Worm (Caenorhabditis elegans): ENCODE results near the gene srv-30.

The srv-30 gene

DNA sequence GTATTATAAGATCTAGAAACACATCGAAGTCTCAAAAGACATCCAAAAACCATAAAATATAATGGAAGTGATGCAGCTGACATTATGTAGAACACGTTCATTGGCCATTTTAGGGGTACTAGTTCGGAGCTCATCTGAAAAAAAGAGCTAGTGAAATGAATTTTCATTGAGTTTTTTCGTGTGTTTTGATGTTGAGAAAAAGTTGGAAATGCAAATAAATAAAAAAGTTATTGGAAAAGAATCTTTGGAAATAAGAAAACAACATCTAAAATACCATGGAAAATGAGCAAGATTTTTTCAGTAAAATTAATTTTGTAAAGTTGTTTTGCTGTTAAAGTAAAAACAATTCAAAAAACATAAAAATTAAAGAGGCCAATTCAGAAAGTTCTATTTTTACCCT, 21.5 kb upstream of the srv-30 start, which contains the start of gene srv-24:
Gene srv-24, minus strand, starts transcription at position 101 of the 400 bp plus-strand sequence.
- no peak for TF ChIP-seq mef-2 (tag; optimal IDR thresholded peaks at IDR 0.05)
- TF ChIP-seq isw-1 (GFP tag; IDR thresholded peaks at IDR 0.05) = no peak
- TF ChIP-seq elt-2 (tag; optimal IDR thresholded peaks at IDR 0.05) = no peak

DNA sequence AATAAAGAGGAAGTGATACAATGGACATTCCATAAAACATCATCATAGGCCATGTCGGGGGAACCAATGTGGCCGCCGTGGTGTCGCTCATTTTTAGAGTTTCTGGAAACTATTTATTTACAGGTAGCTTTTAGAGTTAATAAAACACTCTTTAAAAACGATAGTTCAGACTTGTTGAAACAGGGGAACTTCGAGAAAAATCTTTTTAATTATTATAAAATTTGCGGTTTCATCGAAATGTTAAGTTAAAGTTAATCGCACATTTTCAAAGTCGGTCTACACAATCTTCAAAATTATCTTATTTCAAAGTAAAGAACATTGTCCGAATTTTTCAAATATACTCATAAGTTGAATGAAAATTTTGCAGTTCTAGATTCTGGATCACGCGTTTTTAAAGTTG, 15.0 kb upstream of the srv-30 start, which contains the start of gene ops-1:
Gene ops-1, minus strand, starts transcription at position 101 of the 400 bp plus-strand sequence.
- TF ChIP-seq ceh-8 (GFP tag; optimal IDR thresholded peaks at IDR 0.05) (no peak), lin-13 (GFP tag; optimal IDR thresholded peaks at IDR 0.05) (no peak), dpl-1 (GFP tag; optimal IDR thresholded peaks at IDR 0.05) (no peak), tlp-1 (tag; optimal IDR thresholded peaks at IDR 0.05) (no peak), ces-1 (GFP tag; optimal IDR thresholded peaks at IDR 0.05) (no peak), lsy-2 (tag; optimal IDR thresholded peaks at IDR 0.05) (no peak), ztf-11 (tag; optimal IDR thresholded peaks at IDR 0.05) (no peak), dsc-1 (tag; optimal IDR thresholded peaks at IDR 0.05) (no peak), mep-1 (tag; optimal IDR thresholded peaks at IDR 0.05) (no peak), tbx-2 (tag; optimal IDR thresholded peaks at IDR 0.05) (no peak), mdl-1 (tag; optimal IDR thresholded peaks at IDR 0.05) (no peak), nhr-85 (tag) (no peak), nhr-47 (tag; optimal IDR thresholded peaks at IDR 0.05) (no peak), lin-14 (GFP tag; optimal IDR thresholded peaks at IDR 0.05) (no peak)

DNA sequence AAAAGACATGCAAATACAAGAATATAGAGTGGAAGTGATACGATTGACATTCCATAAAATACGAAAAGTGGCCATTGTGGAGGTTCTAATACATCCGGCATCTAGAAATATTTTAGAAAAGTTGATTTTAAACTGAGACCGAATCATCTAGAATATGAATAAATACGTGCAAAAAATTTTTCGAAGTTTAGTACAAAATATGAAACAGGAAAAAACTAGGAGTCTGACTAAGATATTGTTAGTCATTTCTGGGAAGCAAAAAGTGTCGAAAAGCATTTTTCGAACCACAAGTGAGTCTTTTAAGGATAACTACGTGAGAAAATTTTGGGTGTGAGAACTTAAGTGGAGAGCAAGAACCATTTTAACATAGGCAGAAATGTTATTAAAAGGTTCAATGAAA, 12.9 kb upstream of the srv-30 start, which contains the start of gene srv-32:
Gene srv-32, minus strand, starts transcription at position 101 of the 400 bp plus-strand sequence.
- TF ChIP-seq hlh-4 (tag; optimal IDR thresholded peaks at IDR 0.05) (no peak), fos-1 (tag; optimal IDR thresholded peaks at IDR 0.05) (no peak), alr-1 (tag; optimal IDR thresholded peaks at IDR 0.05; ENCODE audit: borderline replicate concordance) (no peak), ceh-63 (GFP tag; optimal IDR thresholded peaks at IDR 0.05) (no peak), blmp-1 (tag; optimal IDR thresholded peaks at IDR 0.05) (no peak), unc-62 (GFP tag; optimal IDR thresholded peaks at IDR 0.05) (no peak), nhr-47 (tag; optimal IDR thresholded peaks at IDR 0.05) (no peak), dpl-1 (GFP tag; optimal IDR thresholded peaks at IDR 0.05) (no peak), swsn-7 (tag; optimal IDR thresholded peaks at IDR 0.05) (no peak), lin-35 (GFP tag; optimal IDR thresholded peaks at IDR 0.05) (no peak), irx-1 (tag; optimal IDR thresholded peaks at IDR 0.05) (no peak)

DNA sequence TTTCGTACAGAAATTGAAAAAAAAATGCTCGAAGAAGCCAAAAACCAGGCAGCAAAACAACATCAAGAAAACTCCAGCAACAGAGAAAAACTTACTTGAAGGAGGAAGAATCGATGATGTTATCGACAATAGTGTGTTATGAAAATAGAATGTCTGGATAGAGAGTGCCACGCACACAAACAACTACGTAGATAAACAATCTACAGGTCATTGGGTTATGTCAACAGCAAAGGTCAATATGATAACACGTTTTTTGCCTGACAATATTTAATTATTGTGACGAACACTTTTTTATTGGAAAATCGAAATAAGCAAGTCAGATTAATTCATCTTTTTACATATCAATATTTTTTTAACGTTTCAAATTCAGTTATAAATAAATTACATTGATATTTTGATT, 10.1 kb upstream of the srv-30 start, which contains the start of gene sams-5:
Gene sams-5, minus strand, starts transcription at position 131 of the 400 bp plus-strand sequence.
- TF ChIP-seq elt-2 (tag; optimal IDR thresholded peaks at IDR 0.05) (no peak), unc-130 (tag; optimal IDR thresholded peaks at IDR 0.05) (no peak), dsc-1 (tag; optimal IDR thresholded peaks at IDR 0.05) (no peak), fkh-4 (tag; optimal IDR thresholded peaks at IDR 0.05; ENCODE audit: borderline replicate concordance) (no peak), aly-2 (tag; optimal IDR thresholded peaks at IDR 0.05) (no peak), xbp-1 (tag; optimal IDR thresholded peaks at IDR 0.05) (no peak), hlh-4 (tag; optimal IDR thresholded peaks at IDR 0.05) (no peak), lin-15B (tag; optimal IDR thresholded peaks at IDR 0.05) (no peak), nhr-11 (tag; optimal IDR thresholded peaks at IDR 0.05) (no peak), skn-1 (tag; optimal IDR thresholded peaks at IDR 0.05) (no peak), unc-86 (tag; optimal IDR thresholded peaks at IDR 0.05) (no peak), swsn-7 (tag; optimal IDR thresholded peaks at IDR 0.05) (no peak), mep-1 (tag; optimal IDR thresholded peaks at IDR 0.05) (no peak), snpc-4 (tag; optimal IDR thresholded peaks at IDR 0.05) (no peak), elt-3 (tag; optimal IDR thresholded peaks at IDR 0.05) (no peak), aha-1 (tag; optimal IDR thresholded peaks at IDR 0.05) (no peak), hlh-17 (GFP tag; optimal IDR thresholded peaks at IDR 0.05; ENCODE audit: borderline replicate concordance) (no peak)

Data from whole organism, L1 larva.